Fruit fly (Drosophila melanogaster): ENCODE measurements around the gene Eig71Ee.

DNA sequence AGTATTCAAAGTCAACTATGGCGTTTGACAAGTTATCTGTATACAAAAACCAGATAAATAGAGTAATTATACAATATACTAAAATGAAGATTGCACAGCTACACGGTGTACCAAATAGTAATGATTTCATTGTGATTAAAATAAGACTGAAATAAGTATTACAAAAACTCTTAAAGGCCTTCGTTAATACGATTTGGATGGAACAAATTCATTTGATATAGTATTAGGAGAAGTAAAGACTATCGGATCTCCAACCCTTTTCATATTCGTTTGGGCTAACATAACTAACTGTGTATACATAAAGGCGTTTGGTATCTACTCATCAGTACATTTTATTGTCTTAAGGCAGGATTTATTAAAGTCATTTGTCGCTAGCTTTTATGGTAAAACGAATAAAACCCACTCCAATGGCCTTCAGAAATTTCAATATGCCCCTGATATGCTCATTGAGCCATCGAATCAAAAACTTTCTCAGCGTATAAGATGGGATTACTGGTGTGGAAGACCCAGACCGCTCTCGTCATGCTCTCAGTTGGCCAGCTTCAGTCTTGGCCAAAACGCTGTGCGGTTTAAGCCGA is 27.6 kb upstream of the Eig71Ee start, which contains the start of the genes CG7579 and Pgant8:
- no peak for TF ChIP-seq CG4496 (GFP tag; IDR thresholded peaks at IDR 0.05)
- TF ChIP-seq CG8159 (tag; optimal IDR thresholded peaks at IDR 0.05), result no peak
- no peak for TF ChIP-seq EcR (GFP tag; optimal IDR thresholded peaks at IDR 0.05)
- TF ChIP-seq Pif1B (GFP tag; optimal IDR thresholded peaks at IDR 0.05), result no peak
- no peak for TF ChIP-seq Pif1A (GFP tag; optimal IDR thresholded peaks at IDR 0.05)
- TF ChIP-seq CG14655 (GFP tag; optimal IDR thresholded peaks at IDR 0.05), result no peak
